Worm (Caenorhabditis elegans) whole organism, L3 larva: Measurements from ENCODE around the gene sra-12.

Experiments used
- R02D3.7 ChIP-seq: fragments of 150-350 bp; optimal IDR thresholded peaks from 2 replicates; lab custom pipeline; 2014; ENCODE audit warnings: missing biosample characterization, missing genetic modification characterization
- ZK546.5 ChIP-seq: sonication (generic microtip); optimal IDR thresholded peaks from 2 replicates; lab custom pipeline; 2017; ENCODE audit warnings: missing biosample characterization, missing genetic modification characterization
- aly-2 ChIP-seq: fragments of 150-350 bp; optimal IDR thresholded peaks from 2 replicates; lab custom pipeline; 2014; ENCODE audit warnings: missing biosample characterization, missing genetic modification characterization
- ama-1 ChIP-seq: fragments of 150-350 bp; optimal IDR thresholded peaks from 2 replicates; lab custom pipeline; 2018
- ceh-28 ChIP-seq: fragments of 150-350 bp; optimal IDR thresholded peaks from 2 replicates; lab custom pipeline; 2014; ENCODE audit warnings: missing biosample characterization, missing genetic modification reagents, missing genetic modification characterization
- ceh-82 ChIP-seq: fragments of 150-350 bp; optimal IDR thresholded peaks from 2 replicates; lab custom pipeline; 2014; ENCODE audit warnings: missing biosample characterization, missing genetic modification characterization
- daf-12 ChIP-seq: fragments of 150-350 bp; optimal IDR thresholded peaks from 2 replicates; lab custom pipeline; 2014; ENCODE audit warnings: missing biosample characterization, missing genetic modification reagents, missing genetic modification characterization
- egl-27 ChIP-seq: sonication (generic microtip); optimal IDR thresholded peaks from 4 replicates; lab custom pipeline; 2017; ENCODE audit warnings: missing biosample characterization, missing genetic modification reagents, missing genetic modification characterization
- egl-5 ChIP-seq: fragments of 150-350 bp; optimal IDR thresholded peaks from 2 replicates; lab custom pipeline; 2017; ENCODE audit warnings: missing biosample characterization, missing genetic modification reagents, missing genetic modification characterization, inconsistent platforms
- elt-1 ChIP-seq: fragments of 150-350 bp; optimal IDR thresholded peaks from 2 replicates; lab custom pipeline; 2014; ENCODE audit warnings: missing biosample characterization, missing genetic modification characterization
- elt-2 ChIP-seq: sonication (generic microtip); optimal IDR thresholded peaks from 2 replicates; lab custom pipeline; 2016; ENCODE audit warnings: missing genetic modification reagents, mild to moderate bottlenecking, missing genetic modification characterization, missing compliant biosample characterization
- elt-3 ChIP-seq, 3 experiments: fragments of 150-350 bp in 1 of 3; sonication (generic microtip) in 2 of 3; optimal IDR thresholded peaks; 2 replicates in 2 of 3; 4 replicates in 1 of 3; lab custom pipeline; 2014 to 2017; ENCODE audit warnings: missing biosample characterization in 3 of 3, missing genetic modification characterization in 3 of 3
- eor-1 ChIP-seq, 2 experiments: fragments of 150-350 bp; optimal IDR thresholded peaks; 2 replicates each; lab custom pipeline; 2014 to 2018; ENCODE audit warnings: missing biosample characterization in 2 of 2, missing genetic modification characterization in 2 of 2
- fkh-10 ChIP-seq: sonication (generic microtip); optimal IDR thresholded peaks from 2 replicates; lab custom pipeline; 2017; ENCODE audit warnings: missing biosample characterization, missing genetic modification reagents, missing genetic modification characterization
- fkh-2 ChIP-seq: fragments of 150-350 bp; optimal IDR thresholded peaks from 2 replicates; lab custom pipeline; 2014; ENCODE audit warnings: missing biosample characterization, missing genetic modification reagents, missing genetic modification characterization
- fos-1 ChIP-seq: fragments of 150-350 bp; optimal IDR thresholded peaks from 2 replicates; lab custom pipeline; 2014; ENCODE audit warnings: missing biosample characterization, missing genetic modification characterization
- hmg-11 ChIP-seq: sonication (generic microtip); optimal IDR thresholded peaks from 2 replicates; lab custom pipeline; 2016; ENCODE audit warnings: missing genetic modification characterization, missing compliant biosample characterization
- jun-1 ChIP-seq: fragments of 150-350 bp; optimal IDR thresholded peaks from 2 replicates; lab custom pipeline; 2014; ENCODE audit warnings: missing biosample characterization, missing genetic modification reagents, missing genetic modification characterization
- lin-15B ChIP-seq: fragments of 150-350 bp; optimal IDR thresholded peaks from 2 replicates; lab custom pipeline; 2014; ENCODE audit warnings: missing biosample characterization, missing genetic modification characterization
- lin-39 ChIP-seq: fragments of 150-350 bp; optimal IDR thresholded peaks from 2 replicates; lab custom pipeline; 2018; ENCODE audit warnings: missing biosample characterization, missing genetic modification reagents, missing genetic modification characterization
- lsy-12 ChIP-seq: sonication (generic microtip); optimal IDR thresholded peaks from 2 replicates; lab custom pipeline; 2016; ENCODE audit warnings: mild to moderate bottlenecking, missing genetic modification characterization, missing compliant biosample characterization
- nfya-1 ChIP-seq: sonication (generic microtip); optimal IDR thresholded peaks from 2 replicates; lab custom pipeline; 2017; ENCODE audit warnings: missing genetic modification characterization, mild to moderate bottlenecking, missing compliant biosample characterization, antibody characterized with exemption, moderate library complexity; ENCODE audit not compliant: insufficient read depth
- nhr-11 ChIP-seq: fragments of 150-350 bp; optimal IDR thresholded peaks from 2 replicates; lab custom pipeline; 2014; ENCODE audit warnings: missing biosample characterization, missing genetic modification characterization
- nhr-12 ChIP-seq: fragments of 150-350 bp; optimal IDR thresholded peaks from 2 replicates; lab custom pipeline; 2014; ENCODE audit warnings: missing biosample characterization, missing genetic modification characterization
- nhr-23 ChIP-seq: fragments of 150-350 bp; optimal IDR thresholded peaks from 2 replicates; lab custom pipeline; 2014; ENCODE audit warnings: missing biosample characterization, missing genetic modification reagents, missing genetic modification characterization
- nhr-237 ChIP-seq: fragments of 150-350 bp; optimal IDR thresholded peaks from 2 replicates; lab custom pipeline; 2014; ENCODE audit warnings: missing biosample characterization, missing genetic modification characterization
- nhr-25 ChIP-seq: sonication (generic microtip); optimal IDR thresholded peaks from 2 replicates; lab custom pipeline; 2017; ENCODE audit warnings: missing biosample characterization, missing genetic modification characterization
- nhr-28 ChIP-seq: fragments of 150-350 bp; optimal IDR thresholded peaks from 2 replicates; lab custom pipeline; 2014; ENCODE audit warnings: missing biosample characterization, missing genetic modification characterization
- nhr-43 ChIP-seq: sonication (generic microtip); optimal IDR thresholded peaks from 2 replicates; lab custom pipeline; 2016; ENCODE audit warnings: mild to moderate bottlenecking, missing genetic modification characterization, missing compliant biosample characterization; ENCODE audit not compliant: poor library complexity, severe bottlenecking
- nhr-67 ChIP-seq: fragments of 150-350 bp; optimal IDR thresholded peaks from 2 replicates; lab custom pipeline; 2014; ENCODE audit warnings: missing biosample characterization, missing genetic modification characterization
- nhr-76 ChIP-seq: fragments of 150-350 bp; sonication (generic microtip); optimal IDR thresholded peaks from 5 replicates; lab custom pipeline; 2014; ENCODE audit warnings: missing biosample characterization, missing genetic modification characterization
- pha-4 ChIP-seq: fragments of 150-350 bp; optimal IDR thresholded peaks from 2 replicates; lab custom pipeline; 2014; ENCODE audit warnings: missing biosample characterization, missing genetic modification reagents, missing genetic modification characterization
- pqm-1 ChIP-seq: fragments of 150-350 bp; optimal IDR thresholded peaks from 2 replicates; lab custom pipeline; 2017; ENCODE audit warnings: missing biosample characterization, missing genetic modification characterization, inconsistent platforms
- sea-2 ChIP-seq: fragments of 150-350 bp; sonication (generic microtip); optimal IDR thresholded peaks from 4 replicates; lab custom pipeline; 2014; ENCODE audit warnings: missing biosample characterization, missing genetic modification reagents, missing genetic modification characterization
- skn-1 ChIP-seq: fragments of 150-350 bp; optimal IDR thresholded peaks from 2 replicates; lab custom pipeline; 2014; ENCODE audit warnings: missing biosample characterization, missing genetic modification characterization
- snpc-4 ChIP-seq: fragments of 150-350 bp; optimal IDR thresholded peaks from 2 replicates; lab custom pipeline; 2014; ENCODE audit warnings: missing biosample characterization, missing genetic modification characterization
- tbx-2 ChIP-seq: sonication (generic microtip); optimal IDR thresholded peaks from 2 replicates; lab custom pipeline; 2016; ENCODE audit warnings: mild to moderate bottlenecking, missing genetic modification characterization, missing compliant biosample characterization
- unc-39 ChIP-seq: sonication (generic microtip); optimal IDR thresholded peaks from 4 replicates; lab custom pipeline; 2017; ENCODE audit warnings: missing biosample characterization, missing genetic modification characterization
- zag-1 ChIP-seq: fragments of 150-350 bp; optimal IDR thresholded peaks from 2 replicates; lab custom pipeline; 2014; ENCODE audit warnings: missing biosample characterization, missing genetic modification characterization
- ztf-11 ChIP-seq: fragments of 150-350 bp; optimal IDR thresholded peaks from 2 replicates; lab custom pipeline; 2014; ENCODE audit warnings: missing biosample characterization, missing genetic modification characterization

sra-12 gene

DNA sequence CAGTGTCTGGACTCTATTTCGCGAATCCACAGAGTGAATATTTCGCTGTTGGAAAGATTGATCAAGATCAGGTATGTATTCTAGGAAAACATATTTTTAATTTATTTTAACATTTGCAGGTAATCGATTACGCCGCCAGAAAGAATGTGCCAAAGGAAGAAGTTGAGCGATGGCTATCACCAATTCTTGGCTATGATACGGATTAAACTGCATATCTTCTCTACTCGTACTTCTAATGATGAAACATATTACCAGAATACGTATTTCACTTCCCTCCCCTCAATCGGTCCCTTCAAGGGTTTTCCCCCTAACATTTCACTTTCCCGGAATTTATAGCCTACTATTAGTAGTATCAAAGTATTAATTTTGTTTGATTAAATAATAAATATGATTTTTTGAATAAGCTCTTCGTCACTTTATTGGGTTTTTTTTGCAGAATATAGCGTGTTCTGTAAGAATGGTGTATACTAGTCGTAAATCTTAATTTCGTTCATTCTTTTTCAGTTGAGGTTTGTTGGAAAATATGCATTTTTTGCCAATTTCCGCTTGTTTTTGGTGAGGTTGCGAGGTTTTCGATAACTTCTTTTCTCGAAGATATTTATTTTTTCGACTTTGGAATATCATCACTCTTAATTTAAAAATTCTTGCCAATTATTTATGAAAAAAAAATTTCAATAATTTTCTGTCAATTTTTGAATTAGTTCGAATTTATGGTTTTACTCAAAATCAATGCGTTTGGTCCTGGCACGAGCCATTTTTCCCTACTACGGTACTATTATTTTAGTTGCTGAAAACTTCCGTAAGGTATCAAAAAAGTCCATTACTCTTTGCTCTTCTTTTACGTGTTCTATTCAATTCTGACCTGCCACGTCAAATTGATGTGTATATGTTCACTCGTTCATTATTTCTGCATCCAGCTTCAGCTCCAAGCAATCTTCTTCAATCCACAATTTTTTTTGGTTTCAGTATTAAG, 26.7 kb upstream of the sra-12 start:
- peak; percentile 13 for TF ChIP-seq lsy-12 (tag; lab: Kevin White, UChicago)
- TF ChIP-seq nhr-25 (tag; lab: Kevin White, UChicago), result no peak
- TF ChIP-seq nhr-23, result no peak
- TF ChIP-seq ztf-11 (tag; lab: Kevin White, UChicago), result no peak
- TF ChIP-seq nhr-43 (tag; lab: Kevin White, UChicago), result peak; percentile 62

- no peak for TF ChIP-seq egl-5 (tag; lab: Kevin White, UChicago)
- no peak for TF ChIP-seq jun-1 (tag; lab: Kevin White, UChicago)
- TF ChIP-seq fkh-2 (tag; lab: Kevin White, UChicago), result no peak
- no peak for TF ChIP-seq nhr-12 (tag; lab: Kevin White, UChicago)
- TF ChIP-seq elt-2 (tag; lab: Kevin White, UChicago), result peak; percentile 68
- no peak for TF ChIP-seq eor-1 (tag; optimal IDR thresholded peaks at IDR 0.05; lab: Kevin White, UChicago)
- peak; percentile 7 for TF ChIP-seq nfya-1 (tag; lab: Kevin White, UChicago)
- peak; percentile 46 for TF ChIP-seq nhr-43 (tag; lab: Kevin White, UChicago)
- TF ChIP-seq tbx-2, result no peak
- no peak for TF ChIP-seq R02D3.7 (tag; lab: Kevin White, UChicago)
- TF ChIP-seq unc-39, result no peak
- no peak for TF ChIP-seq sea-2
- TF ChIP-seq egl-27 (tag; lab: Kevin White, UChicago), result no peak
- peak; percentile 20 for TF ChIP-seq lin-15B (tag; lab: Kevin White, UChicago)
- no peak for TF ChIP-seq elt-1 (tag; lab: Kevin White, UChicago)
- TF ChIP-seq ceh-28 (tag; lab: Kevin White, UChicago), result no peak
- TF ChIP-seq aly-2 (tag; lab: Kevin White, UChicago), result no peak
- TF ChIP-seq lin-39 (tag; lab: Kevin White, UChicago), result no peak
- TF ChIP-seq nhr-67 (tag; lab: Kevin White, UChicago), result no peak
- peak in 1 of 3 experiments; percentile 20 for TF ChIP-seq elt-3 (tag; optimal IDR thresholded peaks at IDR 0.05; lab: Kevin White, UChicago)
- TF ChIP-seq fkh-10, result no peak
- TF ChIP-seq fos-1 (tag; lab: Kevin White, UChicago), result no peak
- TF ChIP-seq nhr-25 (tag; lab: Kevin White, UChicago), result peak; percentile 46
- TF ChIP-seq hmg-11 (tag; lab: Kevin White, UChicago), result no peak
- no peak for TF ChIP-seq ama-1
- TF ChIP-seq nhr-28 (tag; lab: Kevin White, UChicago), result no peak
- TF ChIP-seq nhr-11 (tag; lab: Kevin White, UChicago), result no peak
- no peak for TF ChIP-seq ZK546.5 (tag; lab: Kevin White, UChicago)
- TF ChIP-seq nhr-76 (tag; lab: Kevin White, UChicago), result no peak
- no peak for TF ChIP-seq nhr-237 (tag; lab: Kevin White, UChicago)
- no peak for TF ChIP-seq snpc-4 (tag; lab: Kevin White, UChicago)
- no peak for TF ChIP-seq zag-1 (tag; lab: Kevin White, UChicago)
- peak; percentile 52 for TF ChIP-seq nhr-23
- TF ChIP-seq ceh-82 (tag; lab: Kevin White, UChicago), result no peak
These were observed 21.7 kb upstream of the sra-12 start, which contains the start of gene metr-1 for ce11 chrII:10925804-10926570. TSS of gene metr-1 (plus strand) at chrII:10926561.

ce11 chrII:10924669-10925068, 20.4 kb upstream of the sra-12 start:
- TF ChIP-seq elt-3 (tag; optimal IDR thresholded peaks at IDR 0.05; lab: Kevin White, UChicago), result peak; percentile 16 to 65 (median 18)
- TF ChIP-seq skn-1 (tag; lab: Kevin White, UChicago), result peak; percentile 34
- peak; percentile 34 for TF ChIP-seq snpc-4 (tag; lab: Kevin White, UChicago)
- TF ChIP-seq lsy-12 (tag; lab: Kevin White, UChicago), result peak; percentile 3
- TF ChIP-seq jun-1 (tag; lab: Kevin White, UChicago), result peak; percentile 73
- peak; percentile 97 for TF ChIP-seq pqm-1 (tag; lab: Kevin White, UChicago)
- peak; percentile 24 for TF ChIP-seq nhr-43 (tag; lab: Kevin White, UChicago)
- TF ChIP-seq hmg-11 (tag; lab: Kevin White, UChicago), result no peak
- TF ChIP-seq elt-2 (tag; lab: Kevin White, UChicago), result peak; percentile 93
- no peak for TF ChIP-seq sea-2
- peak; percentile 2 for TF ChIP-seq nhr-25 (tag; lab: Kevin White, UChicago)
- TF ChIP-seq daf-12 (tag; lab: Kevin White, UChicago), result no peak
- TF ChIP-seq pha-4 (tag; lab: Kevin White, UChicago), result peak; percentile 44
